Worm (Caenorhabditis elegans) whole organism, early embryonic: ENCODE results near the gene irld-57.
"Not testable (repeated sequence)": the region's sequence is repeated elsewhere in the genome, so short reads cannot be mapped to it uniquely, and the experiment has no call there.

Experiments used
- ama-1 ChIP-seq: fragments of 150-350 bp; optimal IDR thresholded peaks from 2 replicates; lab custom pipeline; 2014
- flt-1 ChIP-seq: fragments of 200-800 bp; sonication (Bioruptor generic); IDR thresholded peaks from 2 replicates; pipeline ENCODE4 v1.3.6; 2022; ENCODE audit warnings: missing genetic modification characterization, missing compliant biosample characterization
- hmg-4 ChIP-seq: fragments of 200-800 bp; sonication (Bioruptor generic); optimal IDR thresholded peaks from 2 replicates; lab custom pipeline; 2018; ENCODE audit warnings: mild to moderate bottlenecking, missing genetic modification characterization, missing compliant biosample characterization
- pes-1 ChIP-seq: fragments of 200-800 bp; sonication (Bioruptor generic); IDR thresholded peaks from 2 replicates; pipeline ENCODE4 v1.3.6; 2022; ENCODE audit warnings: missing genetic modification reagents, missing genetic modification characterization, missing compliant biosample characterization
- tra-4 ChIP-seq: sonication (generic microtip); optimal IDR thresholded peaks from 2 replicates; lab custom pipeline; 2017; ENCODE audit warnings: missing genetic modification characterization, missing compliant biosample characterization

DNA sequence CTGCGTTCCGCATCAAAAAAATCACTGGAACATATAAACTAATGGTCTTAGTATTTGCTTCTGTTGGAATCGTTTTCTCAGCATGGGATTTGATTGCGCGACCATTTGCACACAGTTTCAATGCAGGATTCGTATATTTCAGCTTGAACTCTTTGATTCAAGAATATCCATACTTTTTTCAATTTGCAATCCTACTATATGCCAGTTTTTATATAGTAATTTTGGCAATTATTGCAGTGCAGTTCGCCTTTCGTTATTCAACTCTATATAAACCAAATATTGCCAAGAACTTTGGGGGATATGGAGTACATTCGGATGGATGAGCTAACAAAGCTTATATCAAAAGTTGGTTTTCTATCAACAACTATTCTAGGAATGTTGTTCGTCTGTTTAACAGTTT lies 26.4 kb upstream of the irld-57 start, which contains the start of gene str-5:
- not testable (repeated sequence) for TF ChIP-seq flt-1; hmg-4 (GFP tag; lab: Kevin White, UChicago); ama-1 (lab: Kevin White, UChicago); tra-4 (tag; lab: Kevin White, UChicago); pes-1 (GFP tag; lab: Robert Waterston, UW)
